Fruit fly (Drosophila melanogaster) whole organism, embryonic: ENCODE results near the gene hd.

Experiments
- Atf6 ChIP-seq: fragments of 200-800 bp; sonication (Bioruptor generic); IDR thresholded peaks from 2 replicates; pipeline ENCODE4 v1.3.6; 2022; ENCODE audit warnings: missing biosample characterization, missing genetic modification characterization
- CG10654 ChIP-seq: fragments of 200-800 bp; sonication (Bioruptor generic); optimal IDR thresholded peaks from 2 replicates; lab custom pipeline; 2016; ENCODE audit warnings: missing biosample characterization, missing genetic modification characterization
- CG11504 ChIP-seq: fragments of 200-800 bp; sonication (Bioruptor generic); optimal IDR thresholded peaks from 3 replicates; lab custom pipeline; 2019; ENCODE audit warnings: missing biosample characterization, mild to moderate bottlenecking, missing genetic modification characterization, moderate library complexity
- CG11560 ChIP-seq: fragments of 200-800 bp; sonication (Bioruptor generic); IDR thresholded peaks from 3 replicates; pipeline ENCODE4 v1.3.6; 2022; ENCODE audit warnings: missing biosample characterization, missing genetic modification characterization
- CG12236 ChIP-seq: fragments of 200-800 bp; sonication (Bioruptor generic); optimal IDR thresholded peaks from 2 replicates; lab custom pipeline; 2016; ENCODE audit warnings: missing biosample characterization, missing genetic modification characterization
- CG12769 ChIP-seq: fragments of 200-800 bp; sonication (Bioruptor generic); optimal IDR thresholded peaks from 2 replicates; lab custom pipeline; 2019; ENCODE audit warnings: missing biosample characterization, mild to moderate bottlenecking, missing genetic modification characterization, moderate library complexity
- CG14710 ChIP-seq: fragments of 200-800 bp; sonication (Bioruptor generic); optimal IDR thresholded peaks from 3 replicates; lab custom pipeline; 2019; ENCODE audit warnings: missing biosample characterization, mild to moderate bottlenecking, missing genetic modification characterization, moderate library complexity
- CG17328 ChIP-seq: fragments of 200-800 bp; sonication (Bioruptor generic); IDR thresholded peaks from 2 replicates; pipeline ENCODE4 v1.3.6; 2022; ENCODE audit warnings: missing biosample characterization, missing genetic modification characterization
- CG2875 ChIP-seq: fragments of 200-800 bp; sonication (Bioruptor generic); optimal IDR thresholded peaks from 2 replicates; lab custom pipeline; 2017; ENCODE audit warnings: missing biosample characterization, mild to moderate bottlenecking, missing genetic modification characterization, missing genetic modification reagents
- CG30431 ChIP-seq: fragments of 200-800 bp; sonication (Bioruptor generic); optimal IDR thresholded peaks from 2 replicates; lab custom pipeline; 2017; ENCODE audit warnings: missing biosample characterization, missing genetic modification characterization
- CG34422 ChIP-seq: fragments of 200-800 bp; sonication (Bioruptor generic); IDR thresholded peaks from 3 replicates; pipeline ENCODE4 v1.3.6; 2022; ENCODE audit warnings: missing biosample characterization, missing genetic modification characterization
- CG4282 ChIP-seq: fragments of 200-800 bp; sonication (Bioruptor generic); optimal IDR thresholded peaks from 2 replicates; lab custom pipeline; 2016; ENCODE audit warnings: missing biosample characterization, missing genetic modification characterization
- CG6765 ChIP-seq: fragments of 200-800 bp; sonication (Bioruptor generic); optimal IDR thresholded peaks from 3 replicates; lab custom pipeline; 2017; ENCODE audit warnings: missing biosample characterization, mild to moderate bottlenecking, missing genetic modification characterization
- CG6791 ChIP-seq: fragments of 200-800 bp; sonication (Bioruptor generic); IDR thresholded peaks from 3 replicates; pipeline ENCODE4 v1.3.6; 2022; ENCODE audit warnings: missing biosample characterization, missing genetic modification characterization; ENCODE audit not compliant: partially characterized antibody
- CG8290 ChIP-seq, 3 experiments: fragments of 200-800 bp; sonication (Bioruptor generic); optimal IDR thresholded peaks; 2 replicates each; lab custom pipeline; 2016 to 2019; ENCODE audit warnings: missing biosample characterization in 3 of 3, missing genetic modification characterization in 3 of 3, mild to moderate bottlenecking in 2 of 3, moderate library complexity in 1 of 3
- CG8924 ChIP-seq: fragments of 200-800 bp; optimal IDR thresholded peaks from 3 replicates; lab custom pipeline; 2019; ENCODE audit warnings: missing biosample characterization, mild to moderate bottlenecking, missing genetic modification characterization, moderate library complexity
- CG9215 ChIP-seq: fragments of 200-800 bp; sonication (Bioruptor generic); IDR thresholded peaks from 2 replicates; pipeline ENCODE4 v1.3.6; 2022; ENCODE audit warnings: missing biosample characterization, missing genetic modification characterization
- CG9876 ChIP-seq: fragments of 200-800 bp; sonication (Bioruptor generic); optimal IDR thresholded peaks from 2 replicates; lab custom pipeline; 2016; ENCODE audit warnings: missing biosample characterization, missing genetic modification characterization
- Camta ChIP-seq: fragments of 200-800 bp; sonication (Bioruptor generic); optimal IDR thresholded peaks from 2 replicates; lab custom pipeline; 2016; ENCODE audit warnings: missing biosample characterization, missing genetic modification characterization
- CkIIα-i1 ChIP-seq: fragments of 200-800 bp; sonication (Bioruptor generic); IDR thresholded peaks from 2 replicates; pipeline ENCODE4 v1.3.6; 2022; ENCODE audit warnings: missing biosample characterization, missing genetic modification characterization
- Dek ChIP-seq: fragments of 200-800 bp; sonication (Bioruptor generic); optimal IDR thresholded peaks from 3 replicates; lab custom pipeline; 2019; ENCODE audit warnings: missing biosample characterization, mild to moderate bottlenecking, missing genetic modification characterization, moderate library complexity
- E2f1 ChIP-seq: fragments of 200-800 bp; sonication (Bioruptor generic); IDR thresholded peaks from 2 replicates; pipeline ENCODE4 v1.3.6; 2022; ENCODE audit warnings: missing biosample characterization, missing genetic modification characterization
- Ets65A ChIP-seq: fragments of 200-800 bp; sonication (Bioruptor generic); peaks from one replicate; lab custom pipeline; 2016; ENCODE audit warnings: missing biosample characterization, missing genetic modification characterization
- Fer1 ChIP-seq: fragments of 200-800 bp; sonication (Bioruptor generic); optimal IDR thresholded peaks from 2 replicates; lab custom pipeline; 2017; ENCODE audit warnings: missing biosample characterization, mild to moderate bottlenecking, missing genetic modification characterization
- HLH3B ChIP-seq: fragments of 200-800 bp; sonication (Bioruptor generic); IDR thresholded peaks from 2 replicates; pipeline ENCODE4 v1.3.6; 2022; ENCODE audit warnings: missing biosample characterization, missing genetic modification characterization
- Scr ChIP-seq: fragments of 200-800 bp; sonication (Bioruptor generic); IDR thresholded peaks from 2 replicates; pipeline ENCODE4 v1.3.6; 2022; ENCODE audit warnings: missing biosample characterization, missing genetic modification characterization; ENCODE audit not compliant: partially characterized antibody
- TFAM ChIP-seq: fragments of 200-800 bp; sonication (Bioruptor generic); optimal IDR thresholded peaks from 2 replicates; lab custom pipeline; 2017; ENCODE audit warnings: missing biosample characterization, missing genetic modification characterization, inconsistent platforms
- Vsx1 ChIP-seq: fragments of 200-800 bp; sonication (Bioruptor generic); optimal IDR thresholded peaks from 2 replicates; lab custom pipeline; 2017; ENCODE audit warnings: missing biosample characterization, mild to moderate bottlenecking, missing genetic modification characterization, missing genetic modification reagents
- az2 ChIP-seq: fragments of 200-800 bp; sonication (Bioruptor generic); optimal IDR thresholded peaks from 3 replicates; lab custom pipeline; 2016; ENCODE audit warnings: missing biosample characterization, missing genetic modification characterization
- bbx ChIP-seq: fragments of 200-800 bp; sonication (Bioruptor generic); IDR thresholded peaks from 2 replicates; pipeline ENCODE4 v1.3.6; 2022; ENCODE audit warnings: missing biosample characterization, missing genetic modification characterization; ENCODE audit not compliant: partially characterized antibody
- bcd ChIP-seq: fragments of 200-800 bp; sonication (Bioruptor generic); optimal IDR thresholded peaks from 2 replicates; lab custom pipeline; 2017; ENCODE audit warnings: missing biosample characterization, mild to moderate bottlenecking, missing genetic modification characterization
- corto ChIP-seq: fragments of 200-800 bp; sonication (Bioruptor generic); optimal IDR thresholded peaks from 2 replicates; lab custom pipeline; 2016; ENCODE audit warnings: missing biosample characterization, mild to moderate bottlenecking, missing genetic modification characterization, moderate library complexity
- crc ChIP-seq: fragments of 200-800 bp; sonication (Bioruptor generic); optimal IDR thresholded peaks from 2 replicates; lab custom pipeline; 2016; ENCODE audit warnings: missing biosample characterization, missing genetic modification characterization
- da ChIP-seq: fragments of 200-800 bp; sonication (Bioruptor generic); optimal IDR thresholded peaks from 2 replicates; lab custom pipeline; 2016; ENCODE audit warnings: missing biosample characterization, missing genetic modification characterization
- fd3F ChIP-seq: fragments of 200-800 bp; sonication (Bioruptor generic); optimal IDR thresholded peaks from 2 replicates; lab custom pipeline; 2018; ENCODE audit warnings: missing biosample characterization, mild to moderate bottlenecking, missing genetic modification characterization, moderate library complexity
- gsb-n ChIP-seq: fragments of 200-800 bp; sonication (Bioruptor generic); optimal IDR thresholded peaks from 3 replicates; lab custom pipeline; 2018; ENCODE audit warnings: missing biosample characterization, mild to moderate bottlenecking, missing genetic modification characterization
- kni ChIP-seq: fragments of 200-800 bp; sonication (Bioruptor generic); optimal IDR thresholded peaks from 3 replicates; lab custom pipeline; 2017; ENCODE audit warnings: mild to moderate bottlenecking, missing biosample characterization, missing genetic modification reagents, missing genetic modification characterization
- lab ChIP-seq: fragments of 200-800 bp; sonication (Bioruptor generic); optimal IDR thresholded peaks from 3 replicates; lab custom pipeline; 2017; ENCODE audit warnings: missing biosample characterization, missing genetic modification characterization, mild to moderate bottlenecking, moderate library complexity, missing genetic modification reagents
- lov ChIP-seq, 2 experiments: fragments of 200-800 bp in 1 of 2; fragments of >200 bp in 1 of 2; sonication (Bioruptor generic) in 1 of 2; IDR thresholded peaks in 1 of 2; optimal IDR thresholded peaks in 1 of 2; 2 replicates in 1 of 2; 3 replicates in 1 of 2; pipeline versions ENCODE4 v1.3.6 to Lab custom; 2017 to 2022; ENCODE audit warnings: missing biosample characterization in 1 of 2, missing genetic modification characterization in 1 of 2
- onecut ChIP-seq: fragments of 200-800 bp; sonication (Bioruptor generic); IDR thresholded peaks from 2 replicates; pipeline ENCODE4 v1.3.6; 2022; ENCODE audit warnings: missing biosample characterization, missing genetic modification characterization
- pb ChIP-seq: fragments of 200-800 bp; sonication (Bioruptor generic); optimal IDR thresholded peaks from 3 replicates; lab custom pipeline; 2016; ENCODE audit warnings: missing biosample characterization, missing genetic modification characterization
- sc ChIP-seq, 3 experiments: fragments of >200 bp in 2 of 3; fragments of 200-800 bp in 1 of 3; sonication (Bioruptor generic) in 1 of 3; optimal IDR thresholded peaks; 2 replicates in 2 of 3; 3 replicates in 1 of 3; lab custom pipeline; 2017; ENCODE audit warnings: mild to moderate bottlenecking in 1 of 3, missing biosample characterization in 1 of 3, missing genetic modification characterization in 1 of 3, missing genetic modification reagents in 1 of 3
- sob ChIP-seq: fragments of 200-800 bp; sonication (Bioruptor generic); IDR thresholded peaks from 2 replicates; pipeline ENCODE4 v1.3.6; 2022; ENCODE audit warnings: missing biosample characterization, missing genetic modification characterization
- sr ChIP-seq: fragments of 200-800 bp; sonication (Bioruptor generic); IDR thresholded peaks from 3 replicates; pipeline ENCODE4 v1.3.6; 2022; ENCODE audit warnings: missing biosample characterization, missing genetic modification characterization
- sug ChIP-seq: fragments of 200-800 bp; optimal IDR thresholded peaks from 2 replicates; lab custom pipeline; 2019; ENCODE audit warnings: missing biosample characterization, mild to moderate bottlenecking, missing genetic modification characterization, moderate library complexity
- tin ChIP-seq: fragments of 200-800 bp; sonication (Bioruptor generic); optimal IDR thresholded peaks from 3 replicates; lab custom pipeline; 2016; ENCODE audit warnings: missing biosample characterization, missing genetic modification characterization
- wdn ChIP-seq: fragments of 200-800 bp; sonication (Bioruptor generic); IDR thresholded peaks from 2 replicates; pipeline ENCODE4 v1.3.6; 2022; ENCODE audit warnings: missing biosample characterization, missing genetic modification characterization
- wor ChIP-seq: fragments of 200-800 bp; sonication (Bioruptor generic); IDR thresholded peaks from 2 replicates; pipeline ENCODE4 v1.3.6; 2022; ENCODE audit warnings: missing biosample characterization, missing genetic modification characterization
- z ChIP-seq: fragments of 200-800 bp; sonication (Bioruptor generic); IDR thresholded peaks from 3 replicates; pipeline ENCODE4 v1.3.6; 2022; ENCODE audit warnings: missing biosample characterization, missing genetic modification characterization
- zfh2 ChIP-seq: fragments of 200-800 bp; sonication (Bioruptor generic); optimal IDR thresholded peaks from 2 replicates; lab custom pipeline; 2016; ENCODE audit warnings: missing biosample characterization, missing genetic modification characterization

Gene hd

DNA sequence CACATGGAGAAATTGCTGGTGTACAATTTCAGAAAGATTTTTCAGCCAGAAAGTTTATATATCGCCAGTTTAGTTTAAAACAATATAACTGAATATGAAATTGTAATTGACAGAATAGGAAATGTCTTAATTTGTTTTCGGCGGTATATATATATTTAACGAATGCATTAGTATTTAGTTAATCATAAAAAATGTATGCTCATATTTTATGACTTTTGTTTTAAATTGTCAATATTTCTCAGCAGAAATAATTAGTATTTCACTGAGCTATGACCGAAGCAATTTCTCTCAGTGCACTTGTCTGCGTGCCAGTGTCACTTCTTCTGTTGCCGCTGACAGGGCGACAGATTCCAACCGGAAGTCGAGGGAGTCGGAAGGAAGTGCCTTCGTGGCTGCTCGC lies 38.2 kb upstream of the hd start (continued):
- TF ChIP-seq sr (no peak), CG11560 (tag; lab: Robert Waterston, UW) (0 out of 3 replicates have a peak, but pooled peaks have one; percentile 21), CG11504 (tag; lab: Kevin White, UChicago) (peak; percentile 74), da (GFP tag; lab: Kevin White, UChicago) (no peak), CG8924 (tag; lab: Kevin White, UChicago) (peak; percentile 47), CG10654 (peak; percentile 15), CG17328 (GFP tag; lab: Robert Waterston, UW) (peak; percentile 21; the same call in 1 of the 2 replicates), corto (GFP tag; lab: Kevin White, UChicago) (no peak), CG4282 (GFP tag; lab: Kevin White, UChicago) (no peak), z (no peak), Dek (tag; lab: Kevin White, UChicago) (peak; percentile 1), CG30431 (GFP tag; lab: Kevin White, UChicago) (no peak), zfh2 (GFP tag; lab: Kevin White, UChicago) (peak; percentile 20), tin (GFP tag; lab: Kevin White, UChicago) (peak; percentile 4), onecut (GFP tag; lab: Robert Waterston, UW) (no peak), wdn (GFP tag; lab: Robert Waterston, UW) (no peak), sob (GFP tag; lab: Robert Waterston, UW) (peak; percentile 24; the same call in 1 of the 2 replicates), sug (no peak), CG34422 (GFP tag; lab: Robert Waterston, UW) (no peak), fd3F (GFP tag; lab: Kevin White, UChicago) (peak; percentile 25), az2 (GFP tag; lab: Kevin White, UChicago) (peak; percentile 19), CG6765 (GFP tag; lab: Kevin White, UChicago) (peak; percentile 45), E2f1 (GFP tag; lab: Robert Waterston, UW) (no peak), CG12769 (no peak), pb (GFP tag; lab: Kevin White, UChicago) (no peak), Ets65A (GFP tag; lab: Kevin White, UChicago) (no peak), CG12236 (GFP tag; lab: Kevin White, UChicago) (no peak), gsb-n (no peak), bbx (GFP tag; lab: Robert Waterston, UW) (no peak), lov (optimal IDR thresholded peaks at IDR 0.05; lab: Kevin White, UChicago) (no peak), lov (GFP tag; IDR thresholded peaks at IDR 0.05; lab: Robert Waterston, UW) (no peak), Vsx1 (GFP tag; lab: Kevin White, UChicago) (no peak), CG8290 (GFP tag; optimal IDR thresholded peaks at IDR 0.05; lab: Kevin White, UChicago) (no peak), CG8290 (tag; optimal IDR thresholded peaks at IDR 0.05; lab: Kevin White, UChicago) (no peak), wor (GFP tag; lab: Robert Waterston, UW) (no peak), kni (GFP tag; lab: Kevin White, UChicago) (no peak), CkIIα-i1 (GFP tag; lab: Robert Waterston, UW) (no peak), CG6791 (no peak), TFAM (GFP tag; lab: Kevin White, UChicago) (no peak), lab (peak; percentile 59), sc (optimal IDR thresholded peaks at IDR 0.05; lab: Kevin White, UChicago) (no peak), sc (GFP tag; optimal IDR thresholded peaks at IDR 0.05; lab: Kevin White, UChicago) (no peak), Scr (GFP tag; lab: Robert Waterston, UW) (no peak), CG14710 (tag; lab: Kevin White, UChicago) (no peak), Camta (GFP tag; lab: Kevin White, UChicago) (no peak), Fer1 (GFP tag; lab: Kevin White, UChicago) (peak; percentile 65), bcd (peak; percentile 19), HLH3B (GFP tag; lab: Robert Waterston, UW) (peak; percentile 23; the same call in 1 of the 2 replicates), CG2875 (peak; percentile 2), CG9876 (GFP tag; lab: Kevin White, UChicago) (no peak), CG9215 (GFP tag; lab: Robert Waterston, UW) (no peak), Atf6 (peak; percentile 24; the same call in 1 of the 2 replicates), crc (GFP tag; lab: Kevin White, UChicago) (no peak)
